Worm (Caenorhabditis elegans): ENCODE data around the gene mstr-2.

ce11 chrIII:4454919-4455318, 14.0 kb upstream of the mstr-2 start:
- TF ChIP-seq lin-13 (GFP tag; optimal IDR thresholded peaks at IDR 0.05) (no peak), unc-62 (GFP tag; optimal IDR thresholded peaks at IDR 0.05) (no peak), nhr-77 (tag; optimal IDR thresholded peaks at IDR 0.05) (no peak), nhr-11 (tag; optimal IDR thresholded peaks at IDR 0.05) (no peak), tlp-1 (tag; optimal IDR thresholded peaks at IDR 0.05) (no peak), alr-1 (tag; optimal IDR thresholded peaks at IDR 0.05; ENCODE audit: borderline replicate concordance) (no peak)

All from whole organism, L1 larva.